Worm (Caenorhabditis elegans): ENCODE measurements around the gene nlp-52.

DNA sequence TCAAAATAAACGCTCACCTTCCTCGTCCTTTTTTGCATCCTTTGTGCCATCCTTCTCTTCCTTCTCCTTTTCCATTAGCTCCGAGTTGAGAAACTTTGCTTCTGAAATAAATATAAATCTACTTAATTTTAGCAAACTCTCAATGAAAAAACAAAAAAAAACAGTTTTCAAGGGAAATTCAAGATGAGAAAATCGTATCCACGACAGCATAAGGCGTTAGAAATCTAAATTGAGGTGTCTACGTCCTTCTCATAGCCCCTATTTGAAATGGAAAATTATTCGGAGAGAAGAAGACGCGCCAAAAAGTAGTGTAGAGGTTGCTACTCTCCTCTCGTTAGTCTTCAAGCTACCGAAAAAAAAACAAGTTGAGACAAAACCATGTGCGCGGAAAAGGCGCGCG is 9.2 kb upstream of the nlp-52 start, which contains the start of gene pat-12:
- TF ChIP-seq T22C8.4 (GFP tag; IDR thresholded peaks at IDR 0.05): no peak
- no peak for TF ChIP-seq flt-1 (GFP tag; IDR thresholded peaks at IDR 0.05)
- TF ChIP-seq ref-1 (GFP tag; conservative IDR thresholded peaks at IDR 0.05): no peak
- no peak for TF ChIP-seq cog-1 (tag; optimal IDR thresholded peaks at IDR 0.05)
